Fruit fly (Drosophila melanogaster): Measurements from ENCODE around the gene Hmgcr.

Gene Hmgcr

dm6 chr3R:23698835-23699234 lies 34.3 kb upstream of the Hmgcr start, which contains the start of gene prt:
Gene prt, minus strand, starts transcription at chr3R:23699027.
- no peak for TF ChIP-seq CG6163 (GFP tag; IDR thresholded peaks at IDR 0.05)
- TF ChIP-seq svp (GFP tag), result no peak
- TF ChIP-seq CG11902 (GFP tag; optimal IDR thresholded peaks at IDR 0.05), result no peak
- TF ChIP-seq CG3032 (tag; optimal IDR thresholded peaks at IDR 0.05), result no peak
- TF ChIP-seq dsx (GFP tag; optimal IDR thresholded peaks at IDR 0.05; ENCODE audit: poor library complexity, severe bottlenecking), result no peak
- TF ChIP-seq OdsH (GFP tag; optimal IDR thresholded peaks at IDR 0.05), result no peak
- no peak for TF ChIP-seq Sox102F (GFP tag; optimal IDR thresholded peaks at IDR 0.05)

- TF ChIP-seq vri (GFP tag; optimal IDR thresholded peaks at IDR 0.05) (peak; percentile 82), eg (GFP tag; IDR thresholded peaks at IDR 0.05) (no peak)
Measured at dm6 chr3R:23700304-23700767, 32.8 kb upstream of the Hmgcr start, which contains the start of the genes CG31468 and Gba1a. Gene CG31468, minus strand, starts transcription at chr3R:23700354. Gene Gba1a, plus strand, starts transcription at chr3R:23700621.

DNA sequence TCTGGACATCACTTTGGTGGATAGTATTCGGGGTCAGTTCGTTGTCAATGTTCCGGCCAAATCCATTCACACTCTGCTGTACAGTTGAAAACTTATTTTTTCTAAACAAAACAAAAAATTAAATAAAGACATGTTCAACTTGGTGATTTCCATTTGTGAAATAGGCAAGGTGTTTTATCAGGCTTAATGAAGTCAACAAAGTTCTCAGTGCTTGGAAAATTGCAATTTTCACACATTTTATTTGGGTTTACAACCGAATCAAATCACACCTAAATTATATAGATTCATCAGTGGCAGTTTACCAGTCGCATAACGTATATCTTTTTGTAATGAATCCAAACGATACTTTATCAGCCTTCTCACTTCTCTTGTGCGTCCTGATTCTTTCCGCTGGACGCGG lies 30.7 kb upstream of the Hmgcr start, which contains the start of gene Qsox4:
Gene Qsox4, plus strand, starts transcription at position 301 of the 400 bp plus-strand sequence.
- no peak for TF ChIP-seq svp (GFP tag)
- TF ChIP-seq ss (GFP tag; optimal IDR thresholded peaks at IDR 0.05), result no peak
- TF ChIP-seq Ets96B (tag; optimal IDR thresholded peaks at IDR 0.05), result no peak
- TF ChIP-seq Sox14 (GFP tag; optimal IDR thresholded peaks at IDR 0.05), result no peak

dm6 chr3R:23704383-23705033 lies 28.6 kb upstream of the Hmgcr start, which contains the start of gene Gba1b:
Gene Gba1b, plus strand, starts transcription at chr3R:23704804.
- no peak for TF ChIP-seq Gug (GFP tag; IDR thresholded peaks at IDR 0.05)
- peak; percentile 32 for TF ChIP-seq topi (GFP tag; optimal IDR thresholded peaks at IDR 0.05)
- TF ChIP-seq Sox102F (GFP tag; optimal IDR thresholded peaks at IDR 0.05), result peak; percentile 40
- peak; percentile 21 for TF ChIP-seq Met (GFP tag; optimal IDR thresholded peaks at IDR 0.05)
- peak; percentile 29 for TF ChIP-seq CG31627 (GFP tag; optimal IDR thresholded peaks at IDR 0.05)
- peak; percentile 83 for TF ChIP-seq Eip78C (GFP tag)
- no peak for TF ChIP-seq CG8632 (GFP tag; optimal IDR thresholded peaks at IDR 0.05)
- peak; percentile 96 for TF ChIP-seq svp (GFP tag)
- TF ChIP-seq lz (GFP tag; optimal IDR thresholded peaks at IDR 0.05), result peak; percentile 8
- TF ChIP-seq cyc (GFP tag; optimal IDR thresholded peaks at IDR 0.05), result peak; percentile 20
- TF ChIP-seq esn (GFP tag; optimal IDR thresholded peaks at IDR 0.05), result no peak
- peak; percentile 16 for TF ChIP-seq Hr39 (GFP tag; optimal IDR thresholded peaks at IDR 0.05)
- peak; percentile 15 for TF ChIP-seq Sox14 (GFP tag; optimal IDR thresholded peaks at IDR 0.05)

- TF ChIP-seq CG9139 (GFP tag; optimal IDR thresholded peaks at IDR 0.05) (no peak), Sox14 (GFP tag; optimal IDR thresholded peaks at IDR 0.05) (no peak), CG6163 (GFP tag; IDR thresholded peaks at IDR 0.05) (0 out of 3 replicates have a peak, but pooled peaks have one; percentile 16), salr (GFP tag; optimal IDR thresholded peaks at IDR 0.05) (no peak), CG34406 (GFP tag; optimal IDR thresholded peaks at IDR 0.05) (no peak), svp (GFP tag) (peak; percentile 54)
Measured at dm6 chr3R:23709508-23710208, 23.5 kb upstream of the Hmgcr start, which contains the start of gene CG10301. Gene CG10301, plus strand, starts transcription at chr3R:23710158.

DNA sequence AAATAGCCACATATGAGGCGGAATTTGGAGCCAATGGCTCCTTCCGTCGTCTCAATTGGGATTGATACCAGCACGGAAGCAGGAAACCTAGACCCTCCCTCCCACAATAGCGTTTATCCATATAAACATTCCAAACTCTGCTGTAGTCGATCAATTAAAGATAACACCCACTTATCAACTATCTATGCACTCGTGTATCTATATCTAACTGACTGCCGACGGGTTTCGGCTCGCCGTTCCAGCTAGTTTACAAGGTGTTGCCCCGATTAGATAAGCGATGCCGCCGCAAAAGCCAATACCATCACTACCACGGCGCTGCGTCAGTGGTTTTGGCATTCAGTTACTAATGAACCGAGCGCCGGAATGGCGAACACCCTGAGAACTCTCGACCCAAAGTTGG lies 21.9 kb upstream of the Hmgcr start, which contains the start of gene CG10300:
Gene CG10300, plus strand, starts transcription at position 333 of the 400 bp plus-strand sequence.
- TF ChIP-seq svp (GFP tag) (peak; percentile 41), Hr4 (GFP tag; optimal IDR thresholded peaks at IDR 0.05) (no peak), CG15336 (GFP tag; IDR thresholded peaks at IDR 0.05) (no peak)
